Fruit fly (Drosophila melanogaster) whole organism, embryonic: Measurements from ENCODE around the gene spn-B.

Experiments
- Atf6 ChIP-seq: fragments of 200-800 bp; sonication (Bioruptor generic); IDR thresholded peaks from 2 replicates; pipeline ENCODE4 v1.3.6; 2022; ENCODE audit warnings: missing biosample characterization, missing genetic modification characterization
- Awh ChIP-seq: fragments of 200-800 bp; sonication (Bioruptor generic); IDR thresholded peaks from 2 replicates; pipeline ENCODE4, ENCODE4 v1.3.6; 2022; ENCODE audit warnings: missing biosample characterization, missing genetic modification characterization
- CG10979 ChIP-seq: fragments of 200-800 bp; sonication (Bioruptor generic); optimal IDR thresholded peaks from 2 replicates; lab custom pipeline; 2018; ENCODE audit warnings: missing biosample characterization, mild to moderate bottlenecking, missing genetic modification characterization, moderate library complexity
- CG11504 ChIP-seq: fragments of 200-800 bp; sonication (Bioruptor generic); optimal IDR thresholded peaks from 3 replicates; lab custom pipeline; 2019; ENCODE audit warnings: missing biosample characterization, mild to moderate bottlenecking, missing genetic modification characterization, moderate library complexity
- CG12659 ChIP-seq: fragments of 200-800 bp; sonication (Bioruptor generic); optimal IDR thresholded peaks from 3 replicates; lab custom pipeline; 2017; ENCODE audit warnings: mild to moderate bottlenecking, missing biosample characterization, missing genetic modification reagents, missing genetic modification characterization
- CG13424 ChIP-seq: fragments of 200-800 bp; sonication (Bioruptor generic); optimal IDR thresholded peaks from 2 replicates; lab custom pipeline; 2019; ENCODE audit warnings: missing biosample characterization, mild to moderate bottlenecking, missing genetic modification characterization, moderate library complexity
- CG18262 ChIP-seq: fragments of 200-800 bp; optimal IDR thresholded peaks from 3 replicates; lab custom pipeline; 2019; ENCODE audit warnings: missing biosample characterization, mild to moderate bottlenecking, missing genetic modification characterization, moderate library complexity
- CG18599 ChIP-seq: fragments of 200-800 bp; sonication (Bioruptor generic); optimal IDR thresholded peaks from 3 replicates; lab custom pipeline; 2017; ENCODE audit warnings: missing biosample characterization, missing genetic modification characterization, mild to moderate bottlenecking, moderate library complexity, missing genetic modification reagents
- CG18619 ChIP-seq: fragments of 200-800 bp; sonication (Bioruptor generic); optimal IDR thresholded peaks from 3 replicates; lab custom pipeline; 2017; ENCODE audit warnings: missing biosample characterization, mild to moderate bottlenecking, missing genetic modification characterization
- CG2712 ChIP-seq: fragments of 200-800 bp; optimal IDR thresholded peaks from 3 replicates; lab custom pipeline; 2019; ENCODE audit warnings: missing biosample characterization, mild to moderate bottlenecking, missing genetic modification characterization, moderate library complexity
- CG30403 ChIP-seq: fragments of 200-800 bp; sonication (Bioruptor generic); optimal IDR thresholded peaks from 3 replicates; lab custom pipeline; 2016; ENCODE audit warnings: missing biosample characterization, missing genetic modification characterization
- CG3065 ChIP-seq: fragments of 200-800 bp; sonication (Bioruptor generic); optimal IDR thresholded peaks from 2 replicates; lab custom pipeline; 2016; ENCODE audit warnings: missing biosample characterization, missing genetic modification characterization
- CG31224 ChIP-seq: fragments of 200-800 bp; sonication (Bioruptor generic); IDR thresholded peaks from 2 replicates; pipeline ENCODE4 v1.3.6; 2022; ENCODE audit warnings: missing biosample characterization, missing genetic modification characterization
- CG34376 ChIP-seq: fragments of 200-800 bp; sonication (Bioruptor generic); optimal IDR thresholded peaks from 2 replicates; lab custom pipeline; 2018; ENCODE audit warnings: missing biosample characterization, mild to moderate bottlenecking, missing genetic modification characterization
- CG34422 ChIP-seq: fragments of 200-800 bp; sonication (Bioruptor generic); IDR thresholded peaks from 3 replicates; pipeline ENCODE4 v1.3.6; 2022; ENCODE audit warnings: missing biosample characterization, missing genetic modification characterization
- CG6272 ChIP-seq: fragments of 200-800 bp; sonication (Bioruptor generic); IDR thresholded peaks from 2 replicates; pipeline ENCODE4 v1.3.6; 2022; ENCODE audit warnings: missing biosample characterization, missing genetic modification characterization
- CG6689 ChIP-seq: fragments of 200-800 bp; sonication (Bioruptor generic); IDR thresholded peaks from 2 replicates; pipeline ENCODE4 v1.3.6; 2022; ENCODE audit warnings: missing biosample characterization, missing genetic modification characterization
- CG7928 ChIP-seq: fragments of 200-800 bp; sonication (Bioruptor generic); optimal IDR thresholded peaks from 2 replicates; lab custom pipeline; 2017; ENCODE audit warnings: missing biosample characterization, mild to moderate bottlenecking, missing genetic modification characterization
- CG8359 ChIP-seq: fragments of 200-800 bp; sonication (Bioruptor generic); optimal IDR thresholded peaks from 2 replicates; lab custom pipeline; 2017; ENCODE audit warnings: missing biosample characterization, mild to moderate bottlenecking, missing genetic modification characterization, borderline replicate concordance
- CTCF ChIP-seq: fragments of 200-800 bp; sonication (Bioruptor generic); optimal IDR thresholded peaks from 2 replicates; lab custom pipeline; 2017; ENCODE audit warnings: missing biosample characterization, mild to moderate bottlenecking, missing genetic modification characterization, moderate library complexity
- Dfd ChIP-seq, 2 experiments: fragments of >200 bp; optimal IDR thresholded peaks; 2 replicates each; lab custom pipeline; 2017; ENCODE audit warnings: missing biosample characterization in 2 of 2, missing genetic modification characterization in 2 of 2
- Dll ChIP-seq: fragments of 200-800 bp; sonication (Bioruptor generic); IDR thresholded peaks from 4 replicates; pipeline ENCODE4 v1.3.6; 2022; ENCODE audit warnings: missing biosample characterization, missing genetic modification characterization; ENCODE audit not compliant: partially characterized antibody
- Fer1 ChIP-seq: fragments of 200-800 bp; sonication (Bioruptor generic); optimal IDR thresholded peaks from 2 replicates; lab custom pipeline; 2017; ENCODE audit warnings: missing biosample characterization, mild to moderate bottlenecking, missing genetic modification characterization
- HLH3B ChIP-seq: fragments of 200-800 bp; sonication (Bioruptor generic); IDR thresholded peaks from 2 replicates; pipeline ENCODE4 v1.3.6; 2022; ENCODE audit warnings: missing biosample characterization, missing genetic modification characterization
- Lpt ChIP-seq: fragments of >200 bp; optimal IDR thresholded peaks from 2 replicates; lab custom pipeline; 2018; ENCODE audit warnings: missing biosample characterization, missing genetic modification characterization
- Med ChIP-seq: fragments of 200-800 bp; sonication (Bioruptor generic); peaks from one replicate; lab custom pipeline; 2016; ENCODE audit warnings: missing biosample characterization, missing genetic modification characterization, mild to moderate bottlenecking, inconsistent platforms, moderate library complexity
- Meics ChIP-seq: fragments of 200-800 bp; sonication (Bioruptor generic); optimal IDR thresholded peaks from 2 replicates; lab custom pipeline; 2017; ENCODE audit warnings: missing biosample characterization, mild to moderate bottlenecking, missing genetic modification characterization
- Myb ChIP-seq: fragments of 200-800 bp; sonication (Bioruptor generic); optimal IDR thresholded peaks from 2 replicates; lab custom pipeline; 2016; ENCODE audit warnings: missing biosample characterization, missing genetic modification characterization
- NK7.1 ChIP-seq: fragments of 200-800 bp; sonication (Bioruptor generic); optimal IDR thresholded peaks from 3 replicates; lab custom pipeline; 2016; ENCODE audit warnings: missing biosample characterization, missing genetic modification characterization
- Oli ChIP-seq: fragments of 200-800 bp; sonication (Bioruptor generic); optimal IDR thresholded peaks from 2 replicates; lab custom pipeline; 2018; ENCODE audit warnings: missing biosample characterization, mild to moderate bottlenecking, missing genetic modification characterization, moderate library complexity
- Pdp1 ChIP-seq, 2 experiments: fragments of 200-800 bp; sonication (Bioruptor generic); optimal IDR thresholded peaks; 3 replicates each; lab custom pipeline; 2016; ENCODE audit warnings: missing biosample characterization in 2 of 2, missing genetic modification characterization in 2 of 2, mild to moderate bottlenecking in 1 of 2, moderate library complexity in 1 of 2
- Rfx ChIP-seq: fragments of 200-800 bp; sonication (Bioruptor generic); IDR thresholded peaks from 2 replicates; pipeline ENCODE4 v1.3.6; 2022; ENCODE audit warnings: missing biosample characterization, missing genetic modification characterization
- TFAM ChIP-seq: fragments of 200-800 bp; sonication (Bioruptor generic); optimal IDR thresholded peaks from 2 replicates; lab custom pipeline; 2017; ENCODE audit warnings: missing biosample characterization, missing genetic modification characterization, inconsistent platforms
- Vsx1 ChIP-seq: fragments of 200-800 bp; sonication (Bioruptor generic); optimal IDR thresholded peaks from 2 replicates; lab custom pipeline; 2017; ENCODE audit warnings: missing biosample characterization, mild to moderate bottlenecking, missing genetic modification characterization, missing genetic modification reagents
- Xbp1 ChIP-seq: fragments of 200-800 bp; sonication (Bioruptor generic); optimal IDR thresholded peaks from 3 replicates; lab custom pipeline; 2016; ENCODE audit warnings: missing biosample characterization, mild to moderate bottlenecking, missing genetic modification characterization
- bcd ChIP-seq: fragments of 200-800 bp; sonication (Bioruptor generic); optimal IDR thresholded peaks from 2 replicates; lab custom pipeline; 2017; ENCODE audit warnings: missing biosample characterization, mild to moderate bottlenecking, missing genetic modification characterization
- fd3F ChIP-seq: fragments of 200-800 bp; sonication (Bioruptor generic); optimal IDR thresholded peaks from 2 replicates; lab custom pipeline; 2018; ENCODE audit warnings: missing biosample characterization, mild to moderate bottlenecking, missing genetic modification characterization, moderate library complexity
- gce ChIP-seq: fragments of 200-800 bp; sonication (Bioruptor generic); IDR thresholded peaks from 3 replicates; pipeline ENCODE4 v1.3.6; 2022; ENCODE audit warnings: missing biosample characterization, missing genetic modification characterization
- gfzf ChIP-seq: fragments of 200-800 bp; sonication (Bioruptor generic); optimal IDR thresholded peaks from 2 replicates; lab custom pipeline; 2016; ENCODE audit warnings: missing biosample characterization, mild to moderate bottlenecking, missing genetic modification characterization, moderate library complexity
- gt ChIP-seq: fragments of 200-800 bp; sonication (Bioruptor generic); IDR thresholded peaks from 2 replicates; pipeline ENCODE4 v1.3.6; 2022; ENCODE audit warnings: missing biosample characterization, missing genetic modification characterization
- her ChIP-seq: fragments of 200-800 bp; sonication (Bioruptor generic); optimal IDR thresholded peaks from 2 replicates; lab custom pipeline; 2016; ENCODE audit warnings: missing biosample characterization, missing genetic modification characterization
- lab ChIP-seq: fragments of 200-800 bp; sonication (Bioruptor generic); optimal IDR thresholded peaks from 3 replicates; lab custom pipeline; 2017; ENCODE audit warnings: missing biosample characterization, missing genetic modification characterization, mild to moderate bottlenecking, moderate library complexity, missing genetic modification reagents
- nmo ChIP-seq: fragments of 200-800 bp; sonication (Bioruptor generic); optimal IDR thresholded peaks from 2 replicates; lab custom pipeline; 2018; ENCODE audit warnings: missing biosample characterization, mild to moderate bottlenecking, missing genetic modification characterization, moderate library complexity
- prd ChIP-seq, 3 experiments: fragments of >200 bp in 2 of 3; fragments of 200-800 bp in 1 of 3; sonication (Bioruptor generic) in 1 of 3; optimal IDR thresholded peaks in 2 of 3; IDR thresholded peaks in 1 of 3; 2 replicates in 2 of 3; 3 replicates in 1 of 3; pipeline versions ENCODE4 v1.3.6 to Lab custom; 2017 to 2022; ENCODE audit warnings: missing biosample characterization in 1 of 3, missing genetic modification characterization in 1 of 3
- pzg ChIP-seq: fragments of 200-800 bp; sonication (Bioruptor generic); optimal IDR thresholded peaks from 3 replicates; lab custom pipeline; 2018; ENCODE audit warnings: missing biosample characterization, mild to moderate bottlenecking, missing genetic modification characterization, moderate library complexity
- ttk ChIP-seq: fragments of 200-800 bp; sonication (Bioruptor generic); IDR thresholded peaks from 2 replicates; pipeline ENCODE4 v2.1.2; 2022; ENCODE audit warnings: missing biosample characterization, missing genetic modification characterization
- tx ChIP-seq: fragments of 200-800 bp; sonication (Bioruptor generic); optimal IDR thresholded peaks from 2 replicates; lab custom pipeline; 2016; ENCODE audit warnings: missing biosample characterization, missing genetic modification characterization
- unpg ChIP-seq: fragments of 200-800 bp; sonication (Bioruptor generic); optimal IDR thresholded peaks from 3 replicates; lab custom pipeline; 2018; ENCODE audit warnings: missing biosample characterization, mild to moderate bottlenecking, missing genetic modification characterization, moderate library complexity
- vfl ChIP-seq: fragments of 200-800 bp; sonication (Bioruptor generic); optimal IDR thresholded peaks from 2 replicates; lab custom pipeline; 2016; ENCODE audit warnings: missing biosample characterization, missing genetic modification characterization
- wdn ChIP-seq: fragments of 200-800 bp; sonication (Bioruptor generic); IDR thresholded peaks from 2 replicates; pipeline ENCODE4 v1.3.6; 2022; ENCODE audit warnings: missing biosample characterization, missing genetic modification characterization
- wor ChIP-seq: fragments of 200-800 bp; sonication (Bioruptor generic); IDR thresholded peaks from 2 replicates; pipeline ENCODE4 v1.3.6; 2022; ENCODE audit warnings: missing biosample characterization, missing genetic modification characterization
- yki ChIP-seq: fragments of >200 bp; optimal IDR thresholded peaks from 3 replicates; lab custom pipeline; 2018

spn-B gene

dm6 chr3R:14351418-14351817 lies 23.6 kb downstream of the spn-B start (continued):
- TF ChIP-seq Dll (GFP tag; lab: Robert Waterston, UW): no peak
- TF ChIP-seq Meics (GFP tag; lab: Kevin White, UChicago): peak; percentile 54
- TF ChIP-seq CG8359 (GFP tag; lab: Kevin White, UChicago): no peak
- no peak for TF ChIP-seq CTCF (GFP tag; lab: Kevin White, UChicago)
- peak; percentile 49 for TF ChIP-seq CG18262 (tag; lab: Kevin White, UChicago)
- TF ChIP-seq Pdp1 (GFP tag; optimal IDR thresholded peaks at IDR 0.05; lab: Kevin White, UChicago): peak in 1 of 2 experiments; percentile 49
- no peak for TF ChIP-seq Dfd (GFP tag; optimal IDR thresholded peaks at IDR 0.05; lab: Kevin White, UChicago)
- peak; percentile 51 for TF ChIP-seq CG30403 (GFP tag; lab: Kevin White, UChicago)
- peak; percentile 39 for TF ChIP-seq CG10979 (tag; lab: Kevin White, UChicago)
- TF ChIP-seq Awh (GFP tag; lab: Robert Waterston, UW): no peak
- TF ChIP-seq Rfx (GFP tag; lab: Robert Waterston, UW): no peak; the same call in 1 of the 2 replicates
- TF ChIP-seq fd3F: no peak
- TF ChIP-seq Vsx1 (GFP tag; lab: Kevin White, UChicago): no peak
- TF ChIP-seq Myb (GFP tag; lab: Kevin White, UChicago): no peak
- peak; percentile 16; the same call in 1 of the 2 replicates for TF ChIP-seq CG6689 (GFP tag; lab: Robert Waterston, UW)
- TF ChIP-seq unpg (GFP tag; lab: Kevin White, UChicago): peak; percentile 34
- peak; percentile 65 for TF ChIP-seq CG18599 (GFP tag; lab: Kevin White, UChicago)
- TF ChIP-seq wor (GFP tag; lab: Robert Waterston, UW): no peak
- TF ChIP-seq CG34422: no peak
- no peak for TF ChIP-seq CG34376 (GFP tag; lab: Kevin White, UChicago)
- peak; percentile 83 for TF ChIP-seq Med (GFP tag; lab: Kevin White, UChicago)
- TF ChIP-seq NK7.1 (GFP tag; lab: Kevin White, UChicago): peak; percentile 23
- peak; percentile 42 for TF ChIP-seq Oli (tag; lab: Kevin White, UChicago)
- TF ChIP-seq prd (optimal IDR thresholded peaks at IDR 0.05; lab: Kevin White, UChicago): no peak
- no peak for TF ChIP-seq prd (GFP tag; IDR thresholded peaks at IDR 0.05; lab: Robert Waterston, UW)
- TF ChIP-seq ttk (GFP tag; lab: Robert Waterston, UW): no peak
- TF ChIP-seq Fer1 (GFP tag; lab: Kevin White, UChicago): peak; percentile 57
- TF ChIP-seq gfzf (GFP tag; lab: Kevin White, UChicago): no peak
- TF ChIP-seq Atf6 (GFP tag; lab: Robert Waterston, UW): peak; percentile 20; the same call in 1 of the 2 replicates
- TF ChIP-seq nmo: peak; percentile 43
- TF ChIP-seq CG6272 (GFP tag; lab: Robert Waterston, UW): no peak
- TF ChIP-seq CG12659 (GFP tag; lab: Kevin White, UChicago): peak; percentile 16
- TF ChIP-seq CG3065 (GFP tag; lab: Kevin White, UChicago): no peak
- no peak for TF ChIP-seq her (GFP tag; lab: Kevin White, UChicago)
- TF ChIP-seq pzg (GFP tag; lab: Kevin White, UChicago): no peak
- TF ChIP-seq CG7928 (GFP tag; lab: Kevin White, UChicago): no peak
- TF ChIP-seq lab (GFP tag; lab: Kevin White, UChicago): peak; percentile 45
- TF ChIP-seq wdn (GFP tag; lab: Robert Waterston, UW): no peak
- TF ChIP-seq HLH3B (GFP tag; lab: Robert Waterston, UW): no peak
- TF ChIP-seq CG2712: peak; percentile 11
- TF ChIP-seq gce (GFP tag; lab: Robert Waterston, UW): no peak
- TF ChIP-seq CG11504 (tag; lab: Kevin White, UChicago): peak; percentile 69
- TF ChIP-seq Lpt (GFP tag; lab: Kevin White, UChicago): no peak
- TF ChIP-seq Xbp1 (GFP tag; lab: Kevin White, UChicago): peak; percentile 39
- TF ChIP-seq vfl: no peak
- peak; percentile 38 for TF ChIP-seq CG18619 (GFP tag; lab: Kevin White, UChicago)
- TF ChIP-seq CG31224: no peak
- no peak for TF ChIP-seq tx (GFP tag; lab: Kevin White, UChicago)
- peak; percentile 47 for TF ChIP-seq CG13424 (tag; lab: Kevin White, UChicago)
- TF ChIP-seq gt (GFP tag; lab: Robert Waterston, UW): no peak
- peak; percentile 20 for TF ChIP-seq bcd (GFP tag; lab: Kevin White, UChicago)
- TF ChIP-seq yki (lab: Kevin White, UChicago): no peak
- no peak for TF ChIP-seq TFAM (GFP tag; lab: Kevin White, UChicago)
